Fruit fly (Drosophila melanogaster): ENCODE measurements around the gene Ndc1.

The Ndc1 gene

DNA sequence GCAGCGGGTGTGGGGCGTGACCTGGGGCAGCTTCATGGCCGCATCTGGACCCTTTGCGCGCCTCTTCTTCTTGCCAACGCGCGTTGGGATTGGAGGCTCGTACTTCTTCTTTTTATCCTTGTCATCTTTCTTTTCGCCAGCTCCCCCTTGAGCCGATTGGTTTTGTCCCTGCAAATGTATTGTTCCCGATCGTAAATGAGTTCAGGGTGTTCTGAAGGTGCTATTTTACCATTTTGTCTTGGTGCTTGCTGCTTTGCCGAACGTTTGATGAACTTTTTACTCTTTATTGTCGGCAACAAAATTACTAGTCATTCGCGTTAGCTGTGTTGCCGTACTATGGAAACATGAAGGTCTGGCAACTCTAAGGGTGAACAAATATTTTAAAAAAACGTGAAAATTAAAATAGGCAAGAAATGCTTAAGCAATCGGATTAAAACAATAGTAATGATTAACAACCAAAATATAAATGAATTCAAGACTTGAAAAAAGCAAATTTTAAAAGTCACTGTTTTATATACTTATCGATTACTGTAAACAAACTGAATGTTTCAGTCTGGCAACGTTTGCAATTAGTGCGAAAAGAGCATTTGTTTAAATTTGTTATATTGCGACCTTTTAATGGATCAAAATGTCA is 7.0 kb downstream of the Ndc1 start, which contains the start of the genes Rpt2 and CG13599 (continued):
- no peak for TF ChIP-seq org-1 (GFP tag; optimal IDR thresholded peaks at IDR 0.05)
- TF ChIP-seq CG10267 (tag; optimal IDR thresholded peaks at IDR 0.05) = peak; percentile 69
- TF ChIP-seq bcd (GFP tag; optimal IDR thresholded peaks at IDR 0.05) = no peak
- TF ChIP-seq nmo (GFP tag; optimal IDR thresholded peaks at IDR 0.05) = peak; percentile 60
- peak; percentile 52 for TF ChIP-seq gro (GFP tag; optimal IDR thresholded peaks at IDR 0.05)
- no peak for TF ChIP-seq CG32772 (GFP tag; IDR thresholded peaks at IDR 0.05)
- no peak for TF ChIP-seq slp2 (GFP tag; optimal IDR thresholded peaks at IDR 0.05)
- TF ChIP-seq lmd (GFP tag; IDR thresholded peaks at IDR 0.05) = no peak
- peak; percentile 63 for TF ChIP-seq CG12391 (tag; optimal IDR thresholded peaks at IDR 0.05)
- no peak for TF ChIP-seq Ssrp (tag; optimal IDR thresholded peaks at IDR 0.05)
- peak in 1 of 2 experiments; percentile 60 for TF ChIP-seq tll (GFP tag; optimal IDR thresholded peaks at IDR 0.05)
- no peak for TF ChIP-seq Meics (GFP tag; optimal IDR thresholded peaks at IDR 0.05)
- TF ChIP-seq BEAF-32 (GFP tag; optimal IDR thresholded peaks at IDR 0.05) = peak; percentile 64
- no peak for TF ChIP-seq CG13123 (GFP tag; optimal IDR thresholded peaks at IDR 0.05)
- no peak for TF ChIP-seq CG2889 (GFP tag; IDR thresholded peaks at IDR 0.05)
- TF ChIP-seq CG17361 (GFP tag; IDR thresholded peaks at IDR 0.05) = peak; percentile 41; the same call in 1 of the 3 replicates
- TF ChIP-seq CG14860 (GFP tag; IDR thresholded peaks at IDR 0.05; ENCODE audit: partially characterized antibody) = 0 out of 3 replicates have a peak, but pooled peaks have one; percentile 20
- no peak for TF ChIP-seq CG16815 (GFP tag; optimal IDR thresholded peaks at IDR 0.05)
- peak; percentile 84 for TF ChIP-seq CG14710 (tag; optimal IDR thresholded peaks at IDR 0.05)
- no peak for TF ChIP-seq CG9215 (GFP tag; IDR thresholded peaks at IDR 0.05)
- no peak for TF ChIP-seq Opbp (GFP tag; IDR thresholded peaks at IDR 0.05; ENCODE audit: partially characterized antibody)
- peak; percentile 99 for TF ChIP-seq CG3995 (GFP tag; optimal IDR thresholded peaks at IDR 0.05)
- TF ChIP-seq pzg (GFP tag; optimal IDR thresholded peaks at IDR 0.05) = peak; percentile 87
- peak; percentile 12 for TF ChIP-seq HLH54F (GFP tag; optimal IDR thresholded peaks at IDR 0.05)
- no peak for TF ChIP-seq crol (GFP tag; IDR thresholded peaks at IDR 0.05)
- peak; percentile 33 for TF ChIP-seq CG33213 (GFP tag; optimal IDR thresholded peaks at IDR 0.05)
- no peak for TF ChIP-seq CG3838 (GFP tag; optimal IDR thresholded peaks at IDR 0.05)
- peak; percentile 26 for TF ChIP-seq CG1603 (tag; optimal IDR thresholded peaks at IDR 0.05)
- no peak for TF ChIP-seq CG14050 (GFP tag; IDR thresholded peaks at IDR 0.05)
- TF ChIP-seq sqz (GFP tag; optimal IDR thresholded peaks at IDR 0.05) = no peak
- TF ChIP-seq Spps (tag; optimal IDR thresholded peaks at IDR 0.05) = peak; percentile 14
- peak; percentile 24 for TF ChIP-seq CG18262 (tag; optimal IDR thresholded peaks at IDR 0.05)
- peak; percentile 70; the same call in 1 of the 2 replicates for TF ChIP-seq CG13287 (GFP tag; IDR thresholded peaks at IDR 0.05; ENCODE audit: partially characterized antibody)
- no peak for TF ChIP-seq CG4360 (GFP tag; IDR thresholded peaks at IDR 0.05)
- peak; percentile 22 for TF ChIP-seq Xbp1 (GFP tag; optimal IDR thresholded peaks at IDR 0.05)
- peak; percentile 6 for TF ChIP-seq bab2 (GFP tag; optimal IDR thresholded peaks at IDR 0.05)
- TF ChIP-seq tap (tag; optimal IDR thresholded peaks at IDR 0.05) = no peak
- TF ChIP-seq Hsf (GFP tag; optimal IDR thresholded peaks at IDR 0.05) = peak; percentile 28
- TF ChIP-seq zfh1 (GFP tag; IDR thresholded peaks at IDR 0.05) = no peak
- TF ChIP-seq chinmo (GFP tag; IDR thresholded peaks at IDR 0.05; ENCODE audit: partially characterized antibody) = 0 out of 4 replicates have a peak, but pooled peaks have one; percentile 14
- TF ChIP-seq gem (tag; optimal IDR thresholded peaks at IDR 0.05) = peak; percentile 43
- peak; percentile 88 for TF ChIP-seq YL-1 (GFP tag; optimal IDR thresholded peaks at IDR 0.05)
- no peak for TF ChIP-seq CG18619 (GFP tag; optimal IDR thresholded peaks at IDR 0.05)
- peak; percentile 96 for TF ChIP-seq CG4617 (GFP tag; optimal IDR thresholded peaks at IDR 0.05; ENCODE audit: borderline replicate concordance)
- peak; percentile 18 for TF ChIP-seq Deaf1 (tag; optimal IDR thresholded peaks at IDR 0.05)
- TF ChIP-seq Max (GFP tag; optimal IDR thresholded peaks at IDR 0.05) = peak; percentile 32
- TF ChIP-seq CG17568 (GFP tag; optimal IDR thresholded peaks at IDR 0.05) = peak; percentile 68
- TF ChIP-seq phol (tag; optimal IDR thresholded peaks at IDR 0.05) = peak; percentile 58
- no peak for TF ChIP-seq CG1602 (GFP tag; optimal IDR thresholded peaks at IDR 0.05)
